Fruit fly (Drosophila melanogaster) whole organism, embryonic: ENCODE results near the gene PGRP-SD.

Source experiments
- Ada2b ChIP-seq: fragments of 200-800 bp; sonication (Bioruptor generic); IDR thresholded peaks from 2 replicates; pipeline ENCODE4 v1.3.6; 2022; ENCODE audit warnings: missing biosample characterization, missing genetic modification characterization
- Blimp-1 ChIP-seq: fragments of 200-800 bp; sonication (Bioruptor generic); optimal IDR thresholded peaks from 3 replicates; lab custom pipeline; 2018; ENCODE audit warnings: missing biosample characterization, missing genetic modification characterization, mild to moderate bottlenecking, moderate library complexity, missing genetic modification reagents
- CG1024 ChIP-seq: fragments of 200-800 bp; sonication (Bioruptor generic); IDR thresholded peaks from 2 replicates; pipeline ENCODE4 v1.3.6; 2022; ENCODE audit warnings: missing biosample characterization, missing genetic modification characterization
- CG10366 ChIP-seq: fragments of 200-800 bp; sonication (Bioruptor generic); IDR thresholded peaks from 2 replicates; pipeline ENCODE4 v1.3.6; 2022; ENCODE audit warnings: missing biosample characterization, missing genetic modification characterization
- CG10979 ChIP-seq: fragments of 200-800 bp; sonication (Bioruptor generic); optimal IDR thresholded peaks from 2 replicates; lab custom pipeline; 2018; ENCODE audit warnings: missing biosample characterization, mild to moderate bottlenecking, missing genetic modification characterization, moderate library complexity
- CG12236 ChIP-seq: fragments of 200-800 bp; sonication (Bioruptor generic); optimal IDR thresholded peaks from 2 replicates; lab custom pipeline; 2016; ENCODE audit warnings: missing biosample characterization, missing genetic modification characterization
- CG12659 ChIP-seq: fragments of 200-800 bp; sonication (Bioruptor generic); optimal IDR thresholded peaks from 3 replicates; lab custom pipeline; 2017; ENCODE audit warnings: mild to moderate bottlenecking, missing biosample characterization, missing genetic modification reagents, missing genetic modification characterization
- CG14860 ChIP-seq: fragments of 200-800 bp; sonication (Bioruptor generic); IDR thresholded peaks from 3 replicates; pipeline ENCODE4 v1.3.6; 2022; ENCODE audit warnings: missing biosample characterization, missing genetic modification characterization; ENCODE audit not compliant: partially characterized antibody
- CG1792 ChIP-seq: fragments of 200-800 bp; sonication (Bioruptor generic); optimal IDR thresholded peaks from 2 replicates; lab custom pipeline; 2016; ENCODE audit warnings: missing biosample characterization, missing genetic modification characterization
- CG31365 ChIP-seq: fragments of 200-800 bp; sonication (Bioruptor generic); optimal IDR thresholded peaks from 2 replicates; lab custom pipeline; 2018; ENCODE audit warnings: missing biosample characterization, mild to moderate bottlenecking, missing genetic modification characterization
- CG31441 ChIP-seq: fragments of 200-800 bp; sonication (Bioruptor generic); IDR thresholded peaks from 2 replicates; pipeline ENCODE4 v1.3.6; 2022; ENCODE audit warnings: missing biosample characterization, missing genetic modification characterization
- CG32772 ChIP-seq: fragments of 200-800 bp; sonication (Bioruptor generic); IDR thresholded peaks from 2 replicates; pipeline ENCODE4 v1.3.6; 2022; ENCODE audit warnings: missing biosample characterization, missing genetic modification characterization
- CG3995 ChIP-seq: fragments of 200-800 bp; sonication (Bioruptor generic); optimal IDR thresholded peaks from 3 replicates; lab custom pipeline; 2016; ENCODE audit warnings: missing biosample characterization, missing genetic modification characterization
- CG4360 ChIP-seq: fragments of 200-800 bp; sonication (Bioruptor generic); IDR thresholded peaks from 2 replicates; pipeline ENCODE4 v1.3.6; 2022; ENCODE audit warnings: missing biosample characterization, missing genetic modification characterization
- CG5180 ChIP-seq: fragments of 200-800 bp; sonication (Bioruptor generic); optimal IDR thresholded peaks from 3 replicates; lab custom pipeline; 2017; ENCODE audit warnings: missing biosample characterization, missing genetic modification characterization, mild to moderate bottlenecking, moderate library complexity, missing genetic modification reagents
- CG6654 ChIP-seq: fragments of 200-800 bp; sonication (Bioruptor generic); optimal IDR thresholded peaks from 2 replicates; lab custom pipeline; 2017; ENCODE audit warnings: missing biosample characterization, mild to moderate bottlenecking, missing genetic modification characterization
- CG7839 ChIP-seq: fragments of 200-800 bp; sonication (Bioruptor generic); optimal IDR thresholded peaks from 3 replicates; lab custom pipeline; 2018; ENCODE audit warnings: missing biosample characterization, mild to moderate bottlenecking, missing genetic modification characterization, moderate library complexity
- CG8388 ChIP-seq: fragments of 200-800 bp; sonication (Bioruptor generic); optimal IDR thresholded peaks from 2 replicates; lab custom pipeline; 2019; ENCODE audit warnings: missing biosample characterization, mild to moderate bottlenecking, missing genetic modification characterization, moderate library complexity
- CG8944 ChIP-seq: fragments of 200-800 bp; sonication (Bioruptor generic); optimal IDR thresholded peaks from 3 replicates; lab custom pipeline; 2016; ENCODE audit warnings: missing biosample characterization, missing genetic modification characterization
- CG9797 ChIP-seq: fragments of 200-800 bp; sonication (Bioruptor generic); optimal IDR thresholded peaks from 3 replicates; lab custom pipeline; 2018; ENCODE audit warnings: missing biosample characterization, mild to moderate bottlenecking, missing genetic modification characterization
- CG9932 ChIP-seq: fragments of 200-800 bp; sonication (Bioruptor generic); IDR thresholded peaks from 2 replicates; pipeline ENCODE4 v1.3.6; 2022; ENCODE audit warnings: missing biosample characterization, missing genetic modification characterization
- E2f2 ChIP-seq: fragments of 200-800 bp; sonication (Bioruptor generic); IDR thresholded peaks from 2 replicates; pipeline ENCODE4 v1.3.6; 2022; ENCODE audit warnings: missing biosample characterization, missing genetic modification characterization
- Med ChIP-seq: fragments of 200-800 bp; sonication (Bioruptor generic); peaks from one replicate; lab custom pipeline; 2016; ENCODE audit warnings: missing biosample characterization, missing genetic modification characterization, mild to moderate bottlenecking, inconsistent platforms, moderate library complexity
- Pdp1 ChIP-seq, 2 experiments: fragments of 200-800 bp; sonication (Bioruptor generic); optimal IDR thresholded peaks; 3 replicates each; lab custom pipeline; 2016; ENCODE audit warnings: missing biosample characterization in 2 of 2, missing genetic modification characterization in 2 of 2, mild to moderate bottlenecking in 1 of 2, moderate library complexity in 1 of 2
- Tbp ChIP-seq: fragments of >200 bp; optimal IDR thresholded peaks from 2 replicates; lab custom pipeline; 2018; ENCODE audit warnings: missing biosample characterization, missing genetic modification characterization
- aop ChIP-seq: fragments of 200-800 bp; sonication (Bioruptor generic); IDR thresholded peaks from 2 replicates; pipeline ENCODE4 v1.3.6; 2022; ENCODE audit warnings: missing biosample characterization, missing genetic modification characterization
- eve ChIP-seq, 2 experiments: fragments of >200 bp; optimal IDR thresholded peaks; 2 replicates each; lab custom pipeline; 2017; ENCODE audit warnings: missing biosample characterization in 2 of 2, missing genetic modification characterization in 2 of 2
- fd3F ChIP-seq: fragments of 200-800 bp; sonication (Bioruptor generic); optimal IDR thresholded peaks from 2 replicates; lab custom pipeline; 2018; ENCODE audit warnings: missing biosample characterization, mild to moderate bottlenecking, missing genetic modification characterization, moderate library complexity
- grau ChIP-seq: fragments of 200-800 bp; optimal IDR thresholded peaks from 3 replicates; lab custom pipeline; 2019; ENCODE audit warnings: missing biosample characterization, mild to moderate bottlenecking, missing genetic modification characterization, moderate library complexity
- ham ChIP-seq: fragments of 200-800 bp; sonication (Bioruptor generic); IDR thresholded peaks from 2 replicates; pipeline ENCODE4 v1.3.6; 2022; ENCODE audit warnings: missing biosample characterization, missing genetic modification characterization
- hbn ChIP-seq: fragments of 200-800 bp; sonication (Bioruptor generic); IDR thresholded peaks from 2 replicates; pipeline ENCODE4 v1.3.6; 2022; ENCODE audit warnings: missing biosample characterization, missing genetic modification characterization; ENCODE audit not compliant: partially characterized antibody
- jing ChIP-seq: fragments of 200-800 bp; sonication (Bioruptor generic); optimal IDR thresholded peaks from 2 replicates; lab custom pipeline; 2018; ENCODE audit warnings: missing biosample characterization, mild to moderate bottlenecking, missing genetic modification characterization
- kah ChIP-seq: fragments of 200-800 bp; sonication (Bioruptor generic); optimal IDR thresholded peaks from 2 replicates; lab custom pipeline; 2018; ENCODE audit warnings: missing biosample characterization, mild to moderate bottlenecking, missing genetic modification characterization
- lola ChIP-seq, 3 experiments: fragments of >200 bp in 2 of 3; fragments of 200-800 bp in 1 of 3; sonication (Bioruptor generic) in 1 of 3; optimal IDR thresholded peaks; 2 replicates each; lab custom pipeline; 2017 to 2019; ENCODE audit warnings: missing biosample characterization in 3 of 3, missing genetic modification characterization in 3 of 3, mild to moderate bottlenecking in 1 of 3, moderate library complexity in 1 of 3
- lov ChIP-seq, 2 experiments: fragments of 200-800 bp in 1 of 2; fragments of >200 bp in 1 of 2; sonication (Bioruptor generic) in 1 of 2; IDR thresholded peaks in 1 of 2; optimal IDR thresholded peaks in 1 of 2; 2 replicates in 1 of 2; 3 replicates in 1 of 2; pipeline versions ENCODE4 v1.3.6 to Lab custom; 2017 to 2022; ENCODE audit warnings: missing biosample characterization in 1 of 2, missing genetic modification characterization in 1 of 2
- onecut ChIP-seq: fragments of 200-800 bp; sonication (Bioruptor generic); IDR thresholded peaks from 2 replicates; pipeline ENCODE4 v1.3.6; 2022; ENCODE audit warnings: missing biosample characterization, missing genetic modification characterization
- pho ChIP-seq: fragments of 200-800 bp; sonication (Bioruptor generic); optimal IDR thresholded peaks from 2 replicates; lab custom pipeline; 2016; ENCODE audit warnings: missing biosample characterization, missing genetic modification characterization
- phol ChIP-seq: fragments of 200-800 bp; sonication (Bioruptor generic); optimal IDR thresholded peaks from 3 replicates; lab custom pipeline; 2018; ENCODE audit warnings: missing biosample characterization, mild to moderate bottlenecking, missing genetic modification characterization, moderate library complexity
- repo ChIP-seq: fragments of 200-800 bp; sonication (Bioruptor generic); optimal IDR thresholded peaks from 2 replicates; lab custom pipeline; 2016; ENCODE audit warnings: missing biosample characterization, missing genetic modification characterization
- row ChIP-seq: fragments of 200-800 bp; sonication (Bioruptor generic); IDR thresholded peaks from 3 replicates; pipeline ENCODE4 v1.3.6; 2022; ENCODE audit warnings: missing biosample characterization, missing genetic modification characterization
- sens ChIP-seq: fragments of 200-800 bp; sonication (Bioruptor generic); peaks from one replicate; lab custom pipeline; 2016; ENCODE audit warnings: missing biosample characterization, missing genetic modification characterization
- slbo ChIP-seq: fragments of 200-800 bp; sonication (Bioruptor generic); IDR thresholded peaks from 2 replicates; pipeline ENCODE4 v1.3.6; 2022; ENCODE audit warnings: missing biosample characterization, missing genetic modification characterization
- slp2 ChIP-seq: fragments of 200-800 bp; sonication (Bioruptor generic); optimal IDR thresholded peaks from 2 replicates; lab custom pipeline; 2016; ENCODE audit warnings: missing biosample characterization, missing genetic modification characterization
- sqz ChIP-seq: fragments of 200-800 bp; sonication (Bioruptor generic); optimal IDR thresholded peaks from 3 replicates; lab custom pipeline; 2018; ENCODE audit warnings: missing biosample characterization, mild to moderate bottlenecking, missing genetic modification characterization
- tin ChIP-seq: fragments of 200-800 bp; sonication (Bioruptor generic); optimal IDR thresholded peaks from 3 replicates; lab custom pipeline; 2016; ENCODE audit warnings: missing biosample characterization, missing genetic modification characterization
- usp ChIP-seq: fragments of >200 bp; optimal IDR thresholded peaks from 2 replicates; lab custom pipeline; 2017; ENCODE audit warnings: missing biosample characterization, missing genetic modification characterization

PGRP-SD gene

dm6 chr3L:7632540-7633263, 18.3 kb upstream of the PGRP-SD start (continued):
- TF ChIP-seq ham (GFP tag; lab: Robert Waterston, UW) (no peak), usp (GFP tag; lab: Kevin White, UChicago) (no peak), CG1792 (GFP tag; lab: Kevin White, UChicago) (no peak), aop (GFP tag; lab: Robert Waterston, UW) (no peak), CG31441 (GFP tag; lab: Robert Waterston, UW) (0 out of 2 replicates have a peak, but pooled peaks have one; percentile 21), repo (GFP tag; lab: Kevin White, UChicago) (no peak), jing (GFP tag; lab: Kevin White, UChicago) (no peak), lov (optimal IDR thresholded peaks at IDR 0.05; lab: Kevin White, UChicago) (no peak), lov (GFP tag; IDR thresholded peaks at IDR 0.05; lab: Robert Waterston, UW) (no peak), Blimp-1 (GFP tag; lab: Kevin White, UChicago) (peak; percentile 9), lola (GFP tag; optimal IDR thresholded peaks at IDR 0.05; lab: Kevin White, UChicago) (peak in 1 of 3 experiments; percentile 2), CG9797 (GFP tag; lab: Kevin White, UChicago) (no peak), CG8388 (GFP tag; lab: Kevin White, UChicago) (peak; percentile 17), CG4360 (GFP tag; lab: Robert Waterston, UW) (peak; percentile 78), CG10979 (tag; lab: Kevin White, UChicago) (peak; percentile 15), sens (GFP tag; lab: Kevin White, UChicago) (peak; percentile 79), sqz (GFP tag; lab: Kevin White, UChicago) (no peak), CG12236 (no peak), CG12659 (no peak), E2f2 (GFP tag; lab: Robert Waterston, UW) (no peak), grau (tag; lab: Kevin White, UChicago) (no peak), pho (GFP tag; lab: Kevin White, UChicago) (no peak)

DNA sequence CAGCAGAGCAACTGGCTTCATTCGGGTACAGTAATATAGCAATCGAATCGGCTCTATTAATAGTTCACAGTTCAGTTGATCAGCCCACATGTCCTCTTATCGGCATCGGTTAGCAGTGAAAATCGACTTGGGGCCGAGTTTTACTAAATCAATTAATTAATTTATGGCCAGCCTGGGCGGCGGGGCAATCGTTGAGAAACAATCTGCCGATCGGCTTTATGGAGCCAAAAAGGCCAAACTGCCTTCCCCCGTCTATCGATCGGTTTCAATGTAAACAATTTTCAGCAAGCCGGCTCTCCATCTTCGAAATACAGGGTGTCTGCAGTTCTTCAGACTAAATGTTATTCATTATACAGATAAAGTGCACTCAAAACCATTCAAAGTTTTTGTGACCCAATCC, 17.4 kb upstream of the PGRP-SD start:
- peak; percentile 34; the same call in 1 of the 2 replicates for TF ChIP-seq slbo (GFP tag; lab: Robert Waterston, UW)
- no peak for TF ChIP-seq kah (GFP tag; lab: Kevin White, UChicago)
- TF ChIP-seq Pdp1 (GFP tag; optimal IDR thresholded peaks at IDR 0.05; lab: Kevin White, UChicago) = peak in 1 of 2 experiments; percentile 40
- TF ChIP-seq Med (GFP tag; lab: Kevin White, UChicago) = peak; percentile 7
- no peak for TF ChIP-seq Tbp (GFP tag; lab: Kevin White, UChicago)
- peak; percentile 17; the same call in 1 of the 2 replicates for TF ChIP-seq CG9932 (GFP tag; lab: Robert Waterston, UW)
- TF ChIP-seq CG10366 = peak; percentile 37; the same call in 1 of the 2 replicates
- peak; percentile 12; the same call in 1 of the 2 replicates for TF ChIP-seq onecut (GFP tag; lab: Robert Waterston, UW)
- 0 out of 3 replicates have a peak, but pooled peaks have one; percentile 11 for TF ChIP-seq row
- TF ChIP-seq Ada2b (GFP tag; lab: Robert Waterston, UW) = peak; percentile 32; the same call in 1 of the 2 replicates
- no peak for TF ChIP-seq CG1024 (GFP tag; lab: Robert Waterston, UW)

DNA sequence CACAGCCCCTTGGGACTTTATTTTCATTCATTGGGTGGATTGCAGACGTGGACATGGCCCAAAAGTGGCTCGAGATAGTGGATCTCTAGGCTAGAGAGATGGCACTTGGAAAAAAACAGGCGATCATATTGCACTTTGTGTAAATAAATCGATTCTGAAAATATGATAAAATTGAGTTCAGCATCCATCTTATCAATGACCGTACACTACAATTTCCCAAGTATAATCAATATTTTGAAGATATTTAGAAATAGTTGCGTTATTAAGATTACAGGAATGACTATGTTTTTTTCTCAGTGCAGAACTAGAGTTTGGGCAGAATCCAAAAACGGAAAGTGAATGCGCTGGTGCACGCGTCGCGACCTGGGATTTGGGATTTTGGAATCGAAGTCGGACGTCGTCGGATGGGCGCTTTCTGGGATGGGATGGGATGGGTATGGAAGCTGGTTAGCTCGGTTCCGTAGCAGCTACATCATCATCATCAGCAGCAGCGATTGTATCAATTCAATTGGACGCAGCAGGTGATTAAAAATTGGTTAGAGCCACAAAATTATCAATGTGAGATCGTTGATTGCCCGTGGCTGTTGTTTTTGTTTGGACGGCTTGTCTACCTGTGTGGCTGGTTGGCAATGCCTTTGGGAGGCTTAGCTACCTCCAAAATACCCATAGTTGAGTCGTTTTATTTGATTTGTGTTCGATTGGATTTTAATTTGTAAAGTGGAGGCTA, 16.1 kb upstream of the PGRP-SD start:
- peak; percentile 35; the same call in 1 of the 2 replicates for TF ChIP-seq CG32772 (GFP tag; lab: Robert Waterston, UW)
- no peak for TF ChIP-seq CG31365 (tag; lab: Kevin White, UChicago)
- TF ChIP-seq phol (tag; lab: Kevin White, UChicago) = peak; percentile 64
- no peak for TF ChIP-seq CG3995 (GFP tag; lab: Kevin White, UChicago)
- TF ChIP-seq hbn = no peak
- TF ChIP-seq CG8944 (GFP tag; lab: Kevin White, UChicago) = no peak
- no peak for TF ChIP-seq CG5180
- peak; percentile 65 for TF ChIP-seq CG7839 (tag; lab: Kevin White, UChicago)
- no peak for TF ChIP-seq fd3F (GFP tag; lab: Kevin White, UChicago)
- no peak for TF ChIP-seq CG14860 (GFP tag; lab: Robert Waterston, UW)
- TF ChIP-seq tin (GFP tag; lab: Kevin White, UChicago) = peak; percentile 20
- TF ChIP-seq eve (GFP tag; optimal IDR thresholded peaks at IDR 0.05; lab: Kevin White, UChicago) = peak in 1 of 2 experiments; percentile 38
- TF ChIP-seq CG6654 = no peak
- TF ChIP-seq slp2 (GFP tag; lab: Kevin White, UChicago) = peak; percentile 2
